Worm (Caenorhabditis elegans): ENCODE measurements around the gene Y50D7A.8.

Y50D7A.8 gene

DNA sequence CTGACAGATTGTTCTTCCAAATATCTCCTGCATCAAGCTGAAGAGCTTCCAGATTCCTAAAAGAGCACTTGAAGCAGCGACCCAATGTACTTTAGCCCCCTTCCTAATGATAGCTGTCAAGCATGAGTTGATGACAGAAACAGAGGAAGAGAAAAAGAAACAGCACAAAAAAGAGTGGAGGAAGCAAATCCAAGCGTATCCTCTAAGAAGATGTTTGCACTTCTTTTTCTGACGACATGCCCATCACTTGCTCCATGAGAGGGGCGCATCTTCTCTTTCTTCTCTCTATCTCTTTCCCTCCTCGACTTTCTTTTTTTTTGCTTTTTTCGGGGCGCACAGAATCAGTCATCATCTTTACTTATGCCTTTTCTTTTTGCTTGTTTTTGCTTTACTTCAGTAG, 17.3 kb upstream of the Y50D7A.8 start:
- TF ChIP-seq nfya-1 (tag; optimal IDR thresholded peaks at IDR 0.05; ENCODE audit: insufficient read depth) (peak; percentile 34), lin-39 (tag; optimal IDR thresholded peaks at IDR 0.05) (peak; percentile 62), nhr-43 (tag; optimal IDR thresholded peaks at IDR 0.05; ENCODE audit: poor library complexity, severe bottlenecking) (no peak)

DNA sequence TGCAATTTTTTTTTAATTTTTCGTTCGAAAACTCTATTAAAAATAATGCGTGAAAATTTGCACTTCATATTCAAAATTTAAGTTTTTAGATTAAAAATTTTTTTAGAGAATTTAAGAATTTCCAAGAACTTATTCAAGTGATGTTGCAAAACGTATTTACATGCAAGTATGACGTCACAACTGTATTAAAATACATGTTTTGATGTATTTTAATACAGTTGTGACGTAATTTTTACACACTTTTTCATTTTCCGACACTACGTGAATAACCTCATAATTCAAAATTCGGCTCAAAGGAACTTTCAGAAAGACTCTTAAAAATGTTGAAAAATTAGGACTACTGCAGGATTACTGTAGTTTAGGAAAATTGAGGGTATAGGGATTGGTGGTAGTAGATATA, 15.1 kb upstream of the Y50D7A.8 start:
- no peak for TF ChIP-seq nhr-28 (tag; optimal IDR thresholded peaks at IDR 0.05)
- no peak for TF ChIP-seq lin-15B (tag; optimal IDR thresholded peaks at IDR 0.05)
- TF ChIP-seq sea-2 (GFP tag; optimal IDR thresholded peaks at IDR 0.05) = no peak
- no peak for TF ChIP-seq elt-2 (tag; optimal IDR thresholded peaks at IDR 0.05)
- no peak for TF ChIP-seq ceh-16 (tag; optimal IDR thresholded peaks at IDR 0.05)
- no peak for TF ChIP-seq elt-3 (tag; optimal IDR thresholded peaks at IDR 0.05)
- no peak for TF ChIP-seq egl-27 (tag; optimal IDR thresholded peaks at IDR 0.05)
- TF ChIP-seq ceh-28 (tag; optimal IDR thresholded peaks at IDR 0.05) = no peak
- TF ChIP-seq lsy-12 (tag; optimal IDR thresholded peaks at IDR 0.05) = no peak
- no peak for TF ChIP-seq ceh-9 (tag; optimal IDR thresholded peaks at IDR 0.05)
- no peak for TF ChIP-seq fos-1 (tag; optimal IDR thresholded peaks at IDR 0.05)
- TF ChIP-seq nhr-237 (tag; optimal IDR thresholded peaks at IDR 0.05) = no peak
- no peak for TF ChIP-seq ztf-11 (tag; optimal IDR thresholded peaks at IDR 0.05)
- TF ChIP-seq skn-1 (tag; optimal IDR thresholded peaks at IDR 0.05) = no peak
- TF ChIP-seq lin-39 (tag; optimal IDR thresholded peaks at IDR 0.05) = no peak

DNA sequence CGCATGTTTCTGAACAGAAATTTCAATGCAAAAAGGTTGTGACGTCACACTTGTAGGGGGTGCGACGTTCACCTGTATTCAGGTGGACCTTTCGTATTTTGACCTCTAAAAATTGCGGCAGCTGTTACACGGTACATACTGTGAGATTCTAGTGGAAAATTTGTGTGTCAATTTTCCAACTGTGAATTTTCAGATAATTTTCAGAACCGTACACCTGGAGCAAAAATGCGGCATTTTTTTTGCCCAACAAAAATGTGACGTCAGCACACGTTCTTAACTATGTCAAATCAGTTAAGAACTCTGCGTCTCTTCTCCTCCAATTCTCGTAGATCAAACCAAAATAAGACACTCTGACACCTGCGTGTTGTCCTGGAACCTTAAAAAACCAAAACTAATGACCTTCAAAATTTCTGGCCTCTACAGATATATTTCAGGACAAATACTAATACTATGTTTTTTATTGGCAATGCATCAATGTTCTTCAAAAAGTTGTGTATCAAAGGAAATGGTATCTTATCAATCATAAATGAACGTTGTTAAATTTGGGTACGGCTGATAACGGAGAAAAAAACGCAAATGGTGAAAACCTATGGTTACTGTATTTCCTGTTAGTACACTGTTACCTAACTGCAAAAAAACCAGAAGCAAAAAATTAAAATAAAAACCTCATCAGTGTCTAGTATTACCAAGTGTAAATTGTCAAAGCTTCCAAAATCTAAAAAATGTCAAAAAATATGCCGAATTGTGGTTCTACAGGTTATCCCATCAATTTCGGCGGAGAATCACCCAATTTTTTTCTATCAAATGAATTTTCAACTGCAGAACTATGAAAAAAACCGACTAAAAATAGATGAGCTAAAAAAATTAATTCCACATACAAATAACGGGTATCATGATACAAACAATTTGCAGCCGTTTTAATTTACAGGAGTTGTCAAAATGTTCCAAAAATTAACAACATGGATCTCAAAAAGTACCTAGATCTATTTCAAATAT, 14.2 kb upstream of the Y50D7A.8 start:
- TF ChIP-seq nhr-237 (tag; optimal IDR thresholded peaks at IDR 0.05) = no peak
- TF ChIP-seq lsy-12 (tag; optimal IDR thresholded peaks at IDR 0.05) = no peak
- no peak for TF ChIP-seq hmg-11 (tag; optimal IDR thresholded peaks at IDR 0.05)
- TF ChIP-seq unc-39 (tag; optimal IDR thresholded peaks at IDR 0.05) = no peak
- peak; percentile 84 for TF ChIP-seq elt-2 (tag; optimal IDR thresholded peaks at IDR 0.05)
- TF ChIP-seq skn-1 (tag; optimal IDR thresholded peaks at IDR 0.05) = no peak
- no peak for TF ChIP-seq tbx-2 (tag; optimal IDR thresholded peaks at IDR 0.05)
- no peak for TF ChIP-seq ZK546.5 (tag; optimal IDR thresholded peaks at IDR 0.05)
- no peak for TF ChIP-seq nfya-1 (tag; optimal IDR thresholded peaks at IDR 0.05; ENCODE audit: insufficient read depth)
- no peak for TF ChIP-seq egl-5 (tag; optimal IDR thresholded peaks at IDR 0.05)
- no peak for TF ChIP-seq lin-15B (tag; optimal IDR thresholded peaks at IDR 0.05)
- TF ChIP-seq ama-1 (optimal IDR thresholded peaks at IDR 0.05) = peak; percentile 57
- TF ChIP-seq nhr-77 (tag; optimal IDR thresholded peaks at IDR 0.05) = no peak
- no peak for TF ChIP-seq sea-2 (GFP tag; optimal IDR thresholded peaks at IDR 0.05)
- no peak for TF ChIP-seq ceh-9 (tag; optimal IDR thresholded peaks at IDR 0.05)
- TF ChIP-seq unc-62 (GFP tag; optimal IDR thresholded peaks at IDR 0.05) = no peak
- no peak for TF ChIP-seq ceh-16 (tag; optimal IDR thresholded peaks at IDR 0.05)
- TF ChIP-seq snpc-4 (tag; optimal IDR thresholded peaks at IDR 0.05) = no peak
- no peak for TF ChIP-seq elt-1 (tag; optimal IDR thresholded peaks at IDR 0.05)
- TF ChIP-seq nhr-43 (tag; optimal IDR thresholded peaks at IDR 0.05; ENCODE audit: poor library complexity, severe bottlenecking) = peak; percentile 13
- TF ChIP-seq eor-1 (tag; optimal IDR thresholded peaks at IDR 0.05) = no peak
- no peak for TF ChIP-seq zag-1 (tag; optimal IDR thresholded peaks at IDR 0.05)
- TF ChIP-seq pha-4 (tag; optimal IDR thresholded peaks at IDR 0.05) = no peak
- TF ChIP-seq nhr-28 (tag; optimal IDR thresholded peaks at IDR 0.05) = no peak
- no peak for TF ChIP-seq mdl-1 (tag; optimal IDR thresholded peaks at IDR 0.05)
- no peak for TF ChIP-seq lin-39 (tag; optimal IDR thresholded peaks at IDR 0.05)
- TF ChIP-seq daf-12 (tag; optimal IDR thresholded peaks at IDR 0.05) = no peak
- peak; percentile 15 for TF ChIP-seq pqm-1 (tag; optimal IDR thresholded peaks at IDR 0.05)
- TF ChIP-seq nhr-76 (tag; optimal IDR thresholded peaks at IDR 0.05) = no peak
- TF ChIP-seq aly-2 (tag; optimal IDR thresholded peaks at IDR 0.05) = peak; percentile 15
- no peak for TF ChIP-seq elt-3 (tag; optimal IDR thresholded peaks at IDR 0.05)
- TF ChIP-seq ceh-28 (tag; optimal IDR thresholded peaks at IDR 0.05) = no peak
- no peak for TF ChIP-seq fkh-10 (GFP tag; optimal IDR thresholded peaks at IDR 0.05)
- TF ChIP-seq nhr-12 (tag; optimal IDR thresholded peaks at IDR 0.05) = no peak
- peak; percentile 13 for TF ChIP-seq nhr-25 (tag; optimal IDR thresholded peaks at IDR 0.05)
- no peak for TF ChIP-seq jun-1 (tag; optimal IDR thresholded peaks at IDR 0.05)

Data from whole organism, L3 larva.